Fruit fly (Drosophila melanogaster): Measurements from ENCODE around the gene crp.
A peak's percentile ranks its signal among the peaks of the same experiment; 100 is the strongest.

dm6 chr2L:16231265-16231664, 56.3 kb downstream of the crp start, which contains the start of gene Ca-Ma2d:
- TF ChIP-seq rn (GFP tag; IDR thresholded peaks at IDR 0.05) = no peak
- peak; percentile 27; the same call in 1 of the 2 replicates for TF ChIP-seq CG12605 (GFP tag; IDR thresholded peaks at IDR 0.05)
- TF ChIP-seq Snoo (tag; optimal IDR thresholded peaks at IDR 0.05) = no peak

Measured in whole organism, pupa.